Fruit fly (Drosophila melanogaster): ENCODE measurements around the gene Nuf2.

DNA sequence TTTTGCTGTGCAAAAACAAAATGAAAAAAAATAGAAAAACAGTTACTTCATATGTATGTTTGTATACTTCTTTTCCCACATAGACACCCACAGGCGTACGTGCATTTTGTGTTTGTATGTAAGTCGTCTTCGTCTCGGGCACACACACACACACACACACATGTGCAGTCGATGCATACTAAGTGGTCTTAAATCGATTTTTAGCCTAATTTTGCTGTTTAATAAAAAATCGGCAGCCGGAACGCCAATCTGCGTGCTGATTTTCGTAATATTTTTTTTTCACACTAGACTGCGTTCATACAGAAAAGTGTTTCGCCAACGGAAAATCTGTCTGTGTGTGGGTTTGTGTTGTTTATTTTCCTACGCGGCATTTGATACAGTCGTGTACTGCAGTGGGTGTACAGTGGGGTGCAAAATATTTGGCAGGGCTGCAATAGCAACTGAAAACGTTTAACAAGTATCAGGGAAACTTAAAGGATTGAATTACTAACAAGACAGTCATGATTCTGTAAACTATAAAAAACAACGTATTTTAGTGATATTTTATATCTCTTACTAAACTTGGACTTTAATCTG, 32.4 kb downstream of the Nuf2 start:
- TF ChIP-seq pita (GFP tag; optimal IDR thresholded peaks at IDR 0.05) = no peak
- TF ChIP-seq Scr (GFP tag; IDR thresholded peaks at IDR 0.05; ENCODE audit: partially characterized antibody) = no peak
- TF ChIP-seq CG3065 (GFP tag; optimal IDR thresholded peaks at IDR 0.05) = no peak
- peak; percentile 5 for TF ChIP-seq CG31388 (GFP tag; optimal IDR thresholded peaks at IDR 0.05)
- no peak for TF ChIP-seq CG4282 (GFP tag; optimal IDR thresholded peaks at IDR 0.05)

All from whole organism, embryonic.